Fruit fly (Drosophila melanogaster): ENCODE data around the gene unc-13-4A.

unc-13-4A gene

DNA sequence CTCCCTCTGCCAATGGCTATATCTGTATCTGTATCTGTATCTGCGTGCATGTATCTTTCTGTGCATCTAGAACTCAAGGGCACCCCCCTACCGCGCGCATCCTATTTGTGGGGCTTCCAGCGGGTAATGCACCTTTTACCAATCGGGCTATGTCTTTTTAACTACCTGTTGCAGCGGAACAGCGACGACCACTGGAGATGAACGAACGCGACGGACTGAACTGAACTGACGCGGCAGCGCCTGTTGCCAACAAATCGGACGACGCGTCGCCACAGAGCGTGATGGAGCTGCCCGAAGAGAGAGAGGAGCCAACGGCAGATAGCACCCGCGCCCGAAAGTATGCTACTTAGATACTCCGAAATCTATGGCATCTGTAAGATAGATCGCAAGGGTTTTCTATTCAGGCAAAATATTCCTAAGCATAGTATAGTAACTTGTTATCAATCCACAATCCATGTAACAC, 32.3 kb upstream of the unc-13-4A start, which contains the start of gene Cln7 (continued):
- TF ChIP-seq Scr (GFP tag; IDR thresholded peaks at IDR 0.05; ENCODE audit: partially characterized antibody) (peak; percentile 46), CG17361 (GFP tag; IDR thresholded peaks at IDR 0.05) (no peak), gsb-n (tag; optimal IDR thresholded peaks at IDR 0.05) (peak; percentile 23), sr (GFP tag; IDR thresholded peaks at IDR 0.05) (peak; percentile 44; the same call in 1 of the 3 replicates), CG10462 (GFP tag; optimal IDR thresholded peaks at IDR 0.05) (no peak), CG2120 (GFP tag; optimal IDR thresholded peaks at IDR 0.05) (peak; percentile 2), CG2129 (GFP tag; IDR thresholded peaks at IDR 0.05; ENCODE audit: partially characterized antibody) (no peak), CG32532 (GFP tag; IDR thresholded peaks at IDR 0.05) (peak; percentile 46; the same call in 1 of the 2 replicates), br (optimal IDR thresholded peaks at IDR 0.05) (no peak), salm (tag; optimal IDR thresholded peaks at IDR 0.05) (peak; percentile 7), nmo (GFP tag; optimal IDR thresholded peaks at IDR 0.05) (no peak), CG10565 (GFP tag; optimal IDR thresholded peaks at IDR 0.05) (no peak), Myb (GFP tag; optimal IDR thresholded peaks at IDR 0.05) (no peak), ash1 (GFP tag; optimal IDR thresholded peaks at IDR 0.05) (no peak), CG17829 (tag; optimal IDR thresholded peaks at IDR 0.05) (peak; percentile 43), Opbp (GFP tag; IDR thresholded peaks at IDR 0.05; ENCODE audit: partially characterized antibody) (peak; percentile 67; the same call in 2 of the 3 replicates), Aef1 (GFP tag; IDR thresholded peaks at IDR 0.05) (no peak), esg (GFP tag; conservative IDR thresholded peaks at IDR 0.05) (no peak), CG10366 (GFP tag; IDR thresholded peaks at IDR 0.05) (no peak), CG17912 (GFP tag; optimal IDR thresholded peaks at IDR 0.05) (peak; percentile 50), sima (GFP tag; optimal IDR thresholded peaks at IDR 0.05) (no peak), Hr3 (GFP tag; optimal IDR thresholded peaks at IDR 0.05) (no peak), klu (GFP tag; IDR thresholded peaks at IDR 0.05) (no peak), CG17359 (tag; optimal IDR thresholded peaks at IDR 0.05) (peak; percentile 31), CG8359 (GFP tag; optimal IDR thresholded peaks at IDR 0.05; ENCODE audit: borderline replicate concordance) (peak; percentile 2), CG1603 (tag; optimal IDR thresholded peaks at IDR 0.05) (peak; percentile 27), ranshi (GFP tag; IDR thresholded peaks at IDR 0.05) (no peak; the same call in 1 of the 2 replicates), wdn (GFP tag; IDR thresholded peaks at IDR 0.05) (no peak), CG13296 (GFP tag; optimal IDR thresholded peaks at IDR 0.05) (peak; percentile 66), Ada2b (GFP tag; IDR thresholded peaks at IDR 0.05) (no peak), D (optimal IDR thresholded peaks at IDR 0.05) (no peak), D (GFP tag; optimal IDR thresholded peaks at IDR 0.05) (no peak), pros (GFP tag; optimal IDR thresholded peaks at IDR 0.05) (peak; percentile 64), CG18619 (GFP tag; optimal IDR thresholded peaks at IDR 0.05) (no peak), CG13775 (GFP tag; optimal IDR thresholded peaks at IDR 0.05) (no peak), Elba2 (GFP tag; optimal IDR thresholded peaks at IDR 0.05) (no peak), Six4 (GFP tag; optimal IDR thresholded peaks at IDR 0.05) (no peak), Sry-β (GFP tag; optimal IDR thresholded peaks at IDR 0.05) (no peak), CG12104 (GFP tag; optimal IDR thresholded peaks at IDR 0.05) (no peak), CG8089 (GFP tag; optimal IDR thresholded peaks at IDR 0.05) (no peak), Lhr (GFP tag; optimal IDR thresholded peaks at IDR 0.05) (no peak), Lpt (GFP tag; optimal IDR thresholded peaks at IDR 0.05) (no peak), Dll (GFP tag; IDR thresholded peaks at IDR 0.05; ENCODE audit: partially characterized antibody) (0 out of 4 replicates have a peak, but pooled peaks have one; percentile 24), dimm (GFP tag; IDR thresholded peaks at IDR 0.05) (no peak), CG4328 (GFP tag; optimal IDR thresholded peaks at IDR 0.05) (no peak), Fer1 (GFP tag; optimal IDR thresholded peaks at IDR 0.05) (peak; percentile 72), CG15011 (GFP tag; optimal IDR thresholded peaks at IDR 0.05) (no peak), CG4617 (GFP tag; optimal IDR thresholded peaks at IDR 0.05; ENCODE audit: borderline replicate concordance) (no peak), crc (GFP tag; optimal IDR thresholded peaks at IDR 0.05) (no peak), CG3995 (GFP tag; optimal IDR thresholded peaks at IDR 0.05) (no peak), CG33557 (GFP tag; optimal IDR thresholded peaks at IDR 0.05) (no peak)
